Worm (Caenorhabditis elegans) whole organism, L1 larva: ENCODE measurements around the gene F40F9.10.
A peak's percentile ranks its signal among the peaks of the same experiment; 100 is the strongest.

Experiments used
- C04F5.9 ChIP-seq: sonication (generic microtip); optimal IDR thresholded peaks from 2 replicates; lab custom pipeline; 2016; ENCODE audit warnings: missing genetic modification characterization, missing compliant biosample characterization
- F16B12.6 ChIP-seq: fragments of 150-350 bp; optimal IDR thresholded peaks from 2 replicates; lab custom pipeline; 2014; ENCODE audit warnings: missing biosample characterization, missing genetic modification characterization
- aha-1 ChIP-seq: fragments of 150-350 bp; optimal IDR thresholded peaks from 2 replicates; lab custom pipeline; 2014; ENCODE audit warnings: missing biosample characterization, missing genetic modification characterization
- aly-2 ChIP-seq: fragments of 150-350 bp; optimal IDR thresholded peaks from 2 replicates; lab custom pipeline; 2014; ENCODE audit warnings: missing biosample characterization, missing genetic modification characterization
- ama-1 ChIP-seq: fragments of 150-350 bp; optimal IDR thresholded peaks from 2 replicates; lab custom pipeline; 2014
- ceh-63 ChIP-seq: fragments of 200-800 bp; sonication (Bioruptor generic); optimal IDR thresholded peaks from 2 replicates; lab custom pipeline; 2018; ENCODE audit warnings: mild to moderate bottlenecking, missing genetic modification characterization, missing compliant biosample characterization
- ceh-88 ChIP-seq: fragments of 200-800 bp; sonication (Bioruptor generic); IDR thresholded peaks from 2 replicates; pipeline ENCODE4 v1.3.6; 2022; ENCODE audit warnings: missing genetic modification characterization, missing compliant biosample characterization
- ceh-90 ChIP-seq: sonication (generic microtip); optimal IDR thresholded peaks from 2 replicates; lab custom pipeline; 2016; ENCODE audit warnings: missing genetic modification characterization, missing compliant biosample characterization
- ces-1 ChIP-seq: fragments of 150-350 bp; optimal IDR thresholded peaks from 2 replicates; lab custom pipeline; 2014; ENCODE audit warnings: missing biosample characterization, missing genetic modification reagents, missing genetic modification characterization
- dpl-1 ChIP-seq, 3 experiments: fragments of 150-350 bp in 2 of 3; sonication (generic microtip) in 1 of 3; optimal IDR thresholded peaks; 2 replicates each; lab custom pipeline; 2014 to 2017; ENCODE audit warnings: missing biosample characterization in 3 of 3, missing genetic modification characterization in 3 of 3, missing genetic modification reagents in 3 of 3
- dsc-1 ChIP-seq: sonication (generic microtip); optimal IDR thresholded peaks from 2 replicates; lab custom pipeline; 2016; ENCODE audit warnings: mild to moderate bottlenecking, missing genetic modification characterization, missing compliant biosample characterization
- efl-1 ChIP-seq, 4 experiments: fragments of 150-350 bp; optimal IDR thresholded peaks in 3 of 4; peaks in 1 of 4; 1 replicate in 1 of 4; 2 replicates in 3 of 4; lab custom pipeline; 2014; ENCODE audit warnings: missing biosample characterization in 2 of 4, missing genetic modification characterization in 2 of 4, missing genetic modification reagents in 2 of 4
- efl-3 ChIP-seq: fragments of 200-800 bp; sonication (Bioruptor generic); optimal IDR thresholded peaks from 2 replicates; lab custom pipeline; 2018; ENCODE audit warnings: mild to moderate bottlenecking, missing genetic modification characterization, missing compliant biosample characterization
- egl-13 ChIP-seq: sonication (generic microtip); optimal IDR thresholded peaks from 2 replicates; lab custom pipeline; 2016; ENCODE audit warnings: missing genotype, missing genetic modification reagents, missing genetic modification characterization, missing compliant biosample characterization
- fkh-10 ChIP-seq: sonication (generic microtip); optimal IDR thresholded peaks from 2 replicates; lab custom pipeline; 2017; ENCODE audit warnings: missing biosample characterization, missing genetic modification reagents, missing genetic modification characterization
- fkh-4 ChIP-seq: sonication (generic microtip); optimal IDR thresholded peaks from 2 replicates; lab custom pipeline; 2016; ENCODE audit warnings: missing compliant biosample characterization, missing genetic modification characterization, borderline replicate concordance
- hlh-17 ChIP-seq: fragments of 200-800 bp; sonication (Bioruptor generic); optimal IDR thresholded peaks from 2 replicates; lab custom pipeline; 2018; ENCODE audit warnings: missing genetic modification characterization, mild to moderate bottlenecking, missing compliant biosample characterization, moderate library complexity, borderline replicate concordance
- hpl-2 ChIP-seq: fragments of 150-350 bp; optimal IDR thresholded peaks from 2 replicates; lab custom pipeline; 2014; ENCODE audit warnings: missing biosample characterization, missing genetic modification reagents, missing genetic modification characterization
- irx-1 ChIP-seq: sonication (generic microtip); optimal IDR thresholded peaks from 2 replicates; lab custom pipeline; 2016; ENCODE audit warnings: missing genetic modification characterization, missing compliant biosample characterization
- isw-1 ChIP-seq: fragments of 200-800 bp; sonication (Bioruptor generic); IDR thresholded peaks from 2 replicates; pipeline ENCODE4 v1.3.6; 2022; ENCODE audit warnings: missing genetic modification characterization, missing compliant biosample characterization
- jun-1 ChIP-seq: fragments of 150-350 bp; optimal IDR thresholded peaks from 2 replicates; lab custom pipeline; 2014; ENCODE audit warnings: missing biosample characterization, missing genetic modification reagents, missing genetic modification characterization
- lin-14 ChIP-seq: fragments of 200-800 bp; sonication (Bioruptor generic); optimal IDR thresholded peaks from 2 replicates; lab custom pipeline; 2018; ENCODE audit warnings: mild to moderate bottlenecking, missing genetic modification characterization, moderate library complexity, missing compliant biosample characterization
- lin-15B ChIP-seq: fragments of 150-350 bp; sonication (generic microtip); optimal IDR thresholded peaks from 3 replicates; lab custom pipeline; 2014; ENCODE audit warnings: missing biosample characterization, missing genetic modification characterization
- lir-3 ChIP-seq: sonication (generic microtip); optimal IDR thresholded peaks from 2 replicates; lab custom pipeline; 2016; ENCODE audit warnings: mild to moderate bottlenecking, missing genetic modification characterization, moderate library complexity, missing compliant biosample characterization; ENCODE audit not compliant: poor library complexity
- lsy-2 ChIP-seq, 2 experiments: fragments of 150-350 bp; optimal IDR thresholded peaks; 2 replicates each; lab custom pipeline; 2014; ENCODE audit warnings: missing biosample characterization in 2 of 2, missing genetic modification characterization in 2 of 2
- nhr-11 ChIP-seq: fragments of 150-350 bp; optimal IDR thresholded peaks from 2 replicates; lab custom pipeline; 2014; ENCODE audit warnings: missing biosample characterization, missing genetic modification characterization
- nhr-12 ChIP-seq: sonication (generic microtip); optimal IDR thresholded peaks from 2 replicates; lab custom pipeline; 2017; ENCODE audit warnings: missing biosample characterization, missing genetic modification characterization
- nhr-19 ChIP-seq: fragments of 200-800 bp; sonication (Bioruptor generic); conservative IDR thresholded peaks from 2 replicates; pipeline ENCODE4 v1.3.6; 2022; ENCODE audit warnings: missing genetic modification characterization, missing compliant biosample characterization
- nhr-28 ChIP-seq: fragments of 150-350 bp; optimal IDR thresholded peaks from 2 replicates; lab custom pipeline; 2014; ENCODE audit warnings: missing biosample characterization, missing genetic modification characterization
- nhr-47 ChIP-seq: sonication (generic microtip); optimal IDR thresholded peaks from 2 replicates; lab custom pipeline; 2016; ENCODE audit warnings: mild to moderate bottlenecking, missing genetic modification characterization, moderate library complexity, missing compliant biosample characterization
- nhr-71 ChIP-seq: sonication (generic microtip); optimal IDR thresholded peaks from 2 replicates; lab custom pipeline; 2016; ENCODE audit warnings: mild to moderate bottlenecking, missing genetic modification characterization, moderate library complexity, missing compliant biosample characterization
- nhr-76 ChIP-seq: sonication (generic microtip); optimal IDR thresholded peaks from 2 replicates; lab custom pipeline; 2017; ENCODE audit warnings: missing biosample characterization, missing genetic modification characterization
- nhr-77 ChIP-seq: fragments of 150-350 bp; optimal IDR thresholded peaks from 2 replicates; lab custom pipeline; 2014; ENCODE audit warnings: missing biosample characterization, missing genetic modification characterization
- nhr-84 ChIP-seq: sonication (generic microtip); optimal IDR thresholded peaks from 2 replicates; lab custom pipeline; 2017; ENCODE audit warnings: missing biosample characterization, missing genetic modification characterization
- nhr-85 ChIP-seq: sonication (generic microtip); peaks from one replicate; lab custom pipeline; 2016; ENCODE audit warnings: missing genetic modification characterization, inconsistent platforms, missing compliant biosample characterization
- pax-3 ChIP-seq: fragments of 200-800 bp; sonication (Bioruptor generic); optimal IDR thresholded peaks from 2 replicates; lab custom pipeline; 2018; ENCODE audit warnings: mild to moderate bottlenecking, missing genetic modification characterization, moderate library complexity, missing compliant biosample characterization
- pqm-1 ChIP-seq: sonication (generic microtip); optimal IDR thresholded peaks from 3 replicates; lab custom pipeline; 2017; ENCODE audit warnings: missing biosample characterization, missing genetic modification characterization
- skn-1 ChIP-seq: fragments of 150-350 bp; optimal IDR thresholded peaks from 2 replicates; lab custom pipeline; 2014; ENCODE audit warnings: missing biosample characterization, missing genetic modification characterization
- snu-23 ChIP-seq: sonication (generic microtip); optimal IDR thresholded peaks from 2 replicates; lab custom pipeline; 2016; ENCODE audit warnings: missing genetic modification characterization, missing compliant biosample characterization
- sox-4 ChIP-seq: sonication (generic microtip); optimal IDR thresholded peaks from 2 replicates; lab custom pipeline; 2016; ENCODE audit warnings: missing genetic modification characterization, missing compliant biosample characterization
- sptf-1 ChIP-seq: fragments of 150-350 bp; optimal IDR thresholded peaks from 2 replicates; lab custom pipeline; 2014; ENCODE audit warnings: missing biosample characterization, missing genetic modification characterization
- sup-37 ChIP-seq: fragments of 200-800 bp; sonication (Bioruptor generic); optimal IDR thresholded peaks from 2 replicates; lab custom pipeline; 2018; ENCODE audit warnings: mild to moderate bottlenecking, missing genetic modification characterization, missing compliant biosample characterization
- swsn-7 ChIP-seq: sonication (generic microtip); optimal IDR thresholded peaks from 2 replicates; lab custom pipeline; 2016; ENCODE audit warnings: missing genetic modification characterization, missing compliant biosample characterization
- tbx-2 ChIP-seq: sonication (generic microtip); optimal IDR thresholded peaks from 2 replicates; lab custom pipeline; 2016; ENCODE audit warnings: missing genetic modification characterization, missing compliant biosample characterization
- unc-130 ChIP-seq: fragments of 150-350 bp; optimal IDR thresholded peaks from 2 replicates; lab custom pipeline; 2017; ENCODE audit warnings: missing biosample characterization, missing genetic modification characterization, inconsistent platforms
- xbp-1 ChIP-seq: sonication (generic microtip); optimal IDR thresholded peaks from 2 replicates; lab custom pipeline; 2016; ENCODE audit warnings: missing genetic modification characterization, missing compliant biosample characterization
- zag-1 ChIP-seq: fragments of 150-350 bp; optimal IDR thresholded peaks from 2 replicates; lab custom pipeline; 2014; ENCODE audit warnings: missing biosample characterization, missing genetic modification characterization
- zip-4 ChIP-seq: fragments of 200-800 bp; sonication (Bioruptor generic); optimal IDR thresholded peaks from 2 replicates; lab custom pipeline; 2018; ENCODE audit warnings: mild to moderate bottlenecking, missing genetic modification characterization, moderate library complexity, missing compliant biosample characterization
- ztf-4 ChIP-seq: fragments of 150-350 bp; optimal IDR thresholded peaks from 2 replicates; lab custom pipeline; 2014; ENCODE audit warnings: missing biosample characterization, missing genetic modification characterization

F40F9.10 gene

DNA sequence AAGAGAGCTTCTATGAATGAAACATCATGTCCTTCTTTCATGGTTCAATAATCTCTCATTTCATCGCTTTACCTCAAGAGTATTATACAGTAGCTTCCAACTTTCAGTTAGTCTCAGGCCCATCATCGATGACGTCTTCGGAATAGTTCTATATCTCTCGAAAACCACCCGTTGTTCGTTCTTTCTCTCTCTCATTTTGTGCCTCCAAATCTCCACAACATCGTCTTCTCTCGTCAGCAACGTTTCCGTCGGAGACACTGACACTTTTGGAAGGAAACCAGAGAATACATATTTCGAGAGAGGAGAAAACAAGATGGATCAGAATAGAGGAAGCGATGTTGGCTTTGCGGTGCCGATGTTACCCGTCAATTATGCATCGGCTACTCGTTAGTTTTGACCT, 18.4 kb upstream of the F40F9.10 start (continued):
- TF ChIP-seq sox-4 (tag; lab: Kevin White, UChicago) = no peak
- TF ChIP-seq ceh-88 = no peak
- no peak for TF ChIP-seq hlh-17

DNA sequence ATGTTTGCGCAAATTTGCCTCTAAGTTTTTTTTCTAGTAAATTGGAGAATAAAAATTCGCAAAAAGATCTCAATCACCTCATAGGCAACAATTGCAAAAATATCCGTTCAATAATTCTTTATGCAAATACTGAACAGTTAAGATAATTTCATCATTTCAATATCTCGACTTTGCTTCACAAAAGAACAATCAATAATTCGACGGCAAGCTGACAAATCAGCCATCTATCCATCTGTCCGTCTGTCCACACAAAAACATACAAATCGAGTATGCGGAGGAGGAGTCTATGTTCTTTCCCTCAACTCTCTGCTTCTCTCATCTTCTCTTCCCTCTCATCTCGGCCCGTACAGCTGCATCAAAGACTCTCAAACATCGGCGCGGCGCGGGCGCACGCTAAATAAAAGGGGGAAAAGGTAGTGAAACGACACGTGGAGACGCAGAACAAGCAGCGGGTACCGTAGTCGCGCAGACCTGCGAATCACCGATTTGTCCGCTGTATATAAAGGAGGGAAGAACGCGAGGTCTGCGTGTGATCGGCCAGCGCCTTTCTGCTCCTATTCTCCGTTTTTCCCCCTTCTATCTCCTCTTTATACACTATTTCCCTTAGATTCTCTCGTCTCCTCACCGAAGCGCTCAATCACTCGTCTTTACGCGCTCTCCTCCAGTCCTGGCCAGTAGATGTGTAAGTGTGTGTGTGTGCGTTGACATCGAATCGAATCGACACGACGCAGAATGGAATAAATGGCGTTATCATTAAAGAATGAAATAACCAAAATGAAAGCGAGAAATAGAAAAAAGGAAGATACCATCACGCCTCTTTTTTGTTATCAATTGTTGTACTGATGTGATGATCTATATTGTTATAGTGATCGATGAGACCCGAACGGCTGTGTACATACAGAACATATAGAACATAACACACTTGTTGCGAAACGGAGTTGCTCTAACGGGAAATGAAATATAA, 17.6 kb upstream of the F40F9.10 start:
- TF ChIP-seq efl-1 (optimal IDR thresholded peaks at IDR 0.05; lab: Kevin White, UChicago) (peak; percentile 82 to 84), efl-1 (GFP tag; optimal IDR thresholded peaks at IDR 0.05 in 1 of 2; lab: Kevin White, UChicago) (peak; percentile 63 to 95), fkh-4 (tag; lab: Kevin White, UChicago) (peak; percentile 40), tbx-2 (tag; lab: Kevin White, UChicago) (peak; percentile 97), nhr-84 (no peak), pax-3 (tag; lab: Kevin White, UChicago) (peak; percentile 87), skn-1 (peak; percentile 80), nhr-76 (tag; lab: Kevin White, UChicago) (peak; percentile 92), hpl-2 (GFP tag; lab: Kevin White, UChicago) (peak; percentile 83), ceh-88 (peak; percentile 87), C04F5.9 (peak; percentile 60), sup-37 (GFP tag; lab: Kevin White, UChicago) (peak; percentile 65), dsc-1 (tag; lab: Kevin White, UChicago) (peak; percentile 91), irx-1 (tag; lab: Kevin White, UChicago) (peak; percentile 87), nhr-71 (peak; percentile 98), nhr-12 (tag; lab: Kevin White, UChicago) (peak; percentile 11), snu-23 (GFP tag; lab: Kevin White, UChicago) (peak; percentile 99), lin-15B (tag; lab: Kevin White, UChicago) (peak; percentile 60), ztf-4 (tag; lab: Kevin White, UChicago) (peak; percentile 88), efl-3 (peak; percentile 49), pqm-1 (tag; lab: Kevin White, UChicago) (no peak), lir-3 (peak; percentile 60), ceh-90 (no peak), hlh-17 (no peak), ceh-63 (GFP tag; lab: Kevin White, UChicago) (no peak), F16B12.6 (tag; lab: Kevin White, UChicago) (peak; percentile 10), zip-4 (GFP tag; lab: Kevin White, UChicago) (peak; percentile 67), zag-1 (peak; percentile 25), isw-1 (peak; percentile 90), jun-1 (peak; percentile 96), ces-1 (GFP tag; lab: Kevin White, UChicago) (peak; percentile 23), unc-130 (tag; lab: Kevin White, UChicago) (peak; percentile 91), nhr-11 (tag; lab: Kevin White, UChicago) (peak; percentile 41), lsy-2 (tag; optimal IDR thresholded peaks at IDR 0.05; lab: Kevin White, UChicago) (peak; percentile 95 to 99), sptf-1 (no peak), nhr-28 (no peak), aha-1 (tag; lab: Kevin White, UChicago) (no peak), swsn-7 (tag; lab: Kevin White, UChicago) (peak; percentile 98), ama-1 (peak; percentile 100), lin-14 (GFP tag; lab: Kevin White, UChicago) (peak; percentile 100), fkh-10 (GFP tag; lab: Kevin White, UChicago) (peak; percentile 96), nhr-85 (tag; lab: Kevin White, UChicago) (peak; percentile 96), nhr-19 (GFP tag; lab: Robert Waterston, UW) (peak; percentile 89), dpl-1 (GFP tag; optimal IDR thresholded peaks at IDR 0.05; lab: Kevin White, UChicago) (peak; percentile 65 to 77 (median 68)), aly-2 (tag; lab: Kevin White, UChicago) (peak; percentile 91), nhr-77 (peak; percentile 94), xbp-1 (tag; lab: Kevin White, UChicago) (peak; percentile 98), nhr-47 (tag; lab: Kevin White, UChicago) (peak; percentile 95), egl-13 (tag; lab: Kevin White, UChicago) (peak; percentile 86)
